Fruit fly (Drosophila melanogaster) whole organism, embryonic: ENCODE results near the gene Gr2a.
A peak's percentile ranks its signal among the peaks of the same experiment; 100 is the strongest.

ENCODE experiments used
- CG1024 ChIP-seq: fragments of 200-800 bp; sonication (Bioruptor generic); IDR thresholded peaks from 2 replicates; pipeline ENCODE4 v1.3.6; 2022; ENCODE audit warnings: missing biosample characterization, missing genetic modification characterization
- CG11456 ChIP-seq: fragments of 200-800 bp; sonication (Bioruptor generic); IDR thresholded peaks from 3 replicates; pipeline ENCODE4 v1.3.6; 2022; ENCODE audit warnings: missing biosample characterization, missing genetic modification characterization
- CG12299 ChIP-seq: fragments of 200-800 bp; sonication (Bioruptor generic); optimal IDR thresholded peaks from 2 replicates; lab custom pipeline; 2018; ENCODE audit warnings: missing biosample characterization, mild to moderate bottlenecking, missing genetic modification characterization
- CG13624 ChIP-seq: fragments of 200-800 bp; sonication (Bioruptor generic); optimal IDR thresholded peaks from 2 replicates; lab custom pipeline; 2016; ENCODE audit warnings: missing biosample characterization, missing genetic modification characterization
- CG17361 ChIP-seq: fragments of 200-800 bp; sonication (Bioruptor generic); IDR thresholded peaks from 3 replicates; pipeline ENCODE4 v1.3.6; 2022; ENCODE audit warnings: missing biosample characterization, missing genetic modification characterization
- CG17829 ChIP-seq: fragments of 200-800 bp; optimal IDR thresholded peaks from 2 replicates; lab custom pipeline; 2019; ENCODE audit warnings: missing biosample characterization, mild to moderate bottlenecking, missing genetic modification characterization, moderate library complexity
- CG2202 ChIP-seq: fragments of 200-800 bp; sonication (Bioruptor generic); optimal IDR thresholded peaks from 2 replicates; lab custom pipeline; 2018; ENCODE audit warnings: missing biosample characterization, mild to moderate bottlenecking, missing genetic modification characterization
- CG34224 ChIP-seq: fragments of 200-800 bp; sonication (Bioruptor generic); IDR thresholded peaks from 3 replicates; pipeline ENCODE4 v1.3.6; 2022; ENCODE audit warnings: missing biosample characterization, missing genetic modification characterization; ENCODE audit not compliant: partially characterized antibody
- CG3847 ChIP-seq: fragments of 200-800 bp; sonication (Bioruptor generic); IDR thresholded peaks from 2 replicates; pipeline ENCODE4 v1.3.6; 2022; ENCODE audit warnings: missing biosample characterization, missing genetic modification characterization
- CG42726 ChIP-seq: fragments of 200-800 bp; sonication (Bioruptor generic); IDR thresholded peaks from 2 replicates; pipeline ENCODE4 v1.3.6; 2022; ENCODE audit warnings: missing biosample characterization, missing genetic modification characterization; ENCODE audit not compliant: partially characterized antibody
- CG4328 ChIP-seq: fragments of 200-800 bp; sonication (Bioruptor generic); optimal IDR thresholded peaks from 3 replicates; lab custom pipeline; 2017; ENCODE audit warnings: missing biosample characterization, missing genetic modification reagents, missing genetic modification characterization
- CG6175 ChIP-seq: fragments of 200-800 bp; sonication (Bioruptor generic); IDR thresholded peaks from 3 replicates; pipeline ENCODE4 v1.3.6; 2022; ENCODE audit warnings: missing biosample characterization, missing genetic modification characterization
- CG7928 ChIP-seq: fragments of 200-800 bp; sonication (Bioruptor generic); optimal IDR thresholded peaks from 2 replicates; lab custom pipeline; 2017; ENCODE audit warnings: missing biosample characterization, mild to moderate bottlenecking, missing genetic modification characterization
- CG8281 ChIP-seq: fragments of 200-800 bp; sonication (Bioruptor generic); optimal IDR thresholded peaks from 2 replicates; lab custom pipeline; 2018; ENCODE audit warnings: missing biosample characterization, mild to moderate bottlenecking, missing genetic modification characterization, moderate library complexity
- CTCF ChIP-seq: fragments of 200-800 bp; sonication (Bioruptor generic); optimal IDR thresholded peaks from 2 replicates; lab custom pipeline; 2017; ENCODE audit warnings: missing biosample characterization, mild to moderate bottlenecking, missing genetic modification characterization, moderate library complexity
- D ChIP-seq, 2 experiments: fragments of 200-800 bp in 1 of 2; fragments of >200 bp in 1 of 2; sonication (Bioruptor generic) in 1 of 2; optimal IDR thresholded peaks; 2 replicates in 1 of 2; 3 replicates in 1 of 2; lab custom pipeline; 2017; ENCODE audit warnings: mild to moderate bottlenecking in 1 of 2, missing biosample characterization in 1 of 2, missing genetic modification characterization in 1 of 2, missing genetic modification reagents in 1 of 2
- Dad ChIP-seq: fragments of 200-800 bp; sonication (Bioruptor generic); optimal IDR thresholded peaks from 3 replicates; lab custom pipeline; 2016; ENCODE audit warnings: missing biosample characterization, missing genetic modification characterization
- Dll ChIP-seq: fragments of 200-800 bp; sonication (Bioruptor generic); IDR thresholded peaks from 4 replicates; pipeline ENCODE4 v1.3.6; 2022; ENCODE audit warnings: missing biosample characterization, missing genetic modification characterization; ENCODE audit not compliant: partially characterized antibody
- Drgx ChIP-seq: fragments of 200-800 bp; sonication (Bioruptor generic); IDR thresholded peaks from 2 replicates; pipeline ENCODE4 v1.3.6; 2022; ENCODE audit warnings: missing biosample characterization, missing genetic modification characterization
- HHEX ChIP-seq: fragments of 200-800 bp; sonication (Bioruptor generic); optimal IDR thresholded peaks from 3 replicates; lab custom pipeline; 2017; ENCODE audit warnings: missing biosample characterization, mild to moderate bottlenecking, missing genetic modification characterization, missing genetic modification reagents
- Hr78 ChIP-seq, 2 experiments: fragments of 200-800 bp in 1 of 2; fragments of >200 bp in 1 of 2; sonication (Bioruptor generic) in 1 of 2; optimal IDR thresholded peaks; 2 replicates each; lab custom pipeline; 2017 to 2019; ENCODE audit warnings: missing biosample characterization in 2 of 2, missing genetic modification characterization in 2 of 2, mild to moderate bottlenecking in 1 of 2, moderate library complexity in 1 of 2
- Mes4 ChIP-seq: fragments of 200-800 bp; sonication (Bioruptor generic); optimal IDR thresholded peaks from 2 replicates; lab custom pipeline; 2016; ENCODE audit warnings: missing biosample characterization, missing genetic modification characterization
- NC2α ChIP-seq: fragments of 200-800 bp; sonication (Bioruptor generic); optimal IDR thresholded peaks from 2 replicates; lab custom pipeline; 2016; ENCODE audit warnings: missing biosample characterization, missing genetic modification characterization
- NC2β ChIP-seq: fragments of 200-800 bp; sonication (Bioruptor generic); optimal IDR thresholded peaks from 2 replicates; lab custom pipeline; 2016; ENCODE audit warnings: missing biosample characterization, missing genetic modification characterization
- NFAT ChIP-seq: fragments of 200-800 bp; sonication (Bioruptor generic); IDR thresholded peaks from 2 replicates; pipeline ENCODE4 v1.3.6; 2022; ENCODE audit warnings: missing biosample characterization, missing genetic modification characterization
- PHDP ChIP-seq: fragments of 200-800 bp; sonication (Bioruptor generic); optimal IDR thresholded peaks from 3 replicates; lab custom pipeline; 2018; ENCODE audit warnings: missing biosample characterization, mild to moderate bottlenecking, missing genetic modification characterization, moderate library complexity
- Side ChIP-seq: fragments of 200-800 bp; sonication (Bioruptor generic); optimal IDR thresholded peaks from 2 replicates; lab custom pipeline; 2016; ENCODE audit warnings: missing biosample characterization, missing genetic modification characterization
- Sox100B ChIP-seq: fragments of 200-800 bp; sonication (Bioruptor generic); optimal IDR thresholded peaks from 3 replicates; lab custom pipeline; 2018; ENCODE audit warnings: missing biosample characterization, mild to moderate bottlenecking, missing genetic modification characterization
- ap ChIP-seq: fragments of 200-800 bp; sonication (Bioruptor generic); IDR thresholded peaks from 2 replicates; pipeline ENCODE4 v1.3.6; 2022; ENCODE audit warnings: missing biosample characterization, missing genetic modification characterization
- ara ChIP-seq: fragments of 200-800 bp; sonication (Bioruptor generic); IDR thresholded peaks from 2 replicates; pipeline ENCODE4 v1.3.6; 2022; ENCODE audit warnings: missing biosample characterization, missing genetic modification characterization
- bigmax ChIP-seq: fragments of 200-800 bp; sonication (Bioruptor generic); optimal IDR thresholded peaks from 2 replicates; lab custom pipeline; 2018; ENCODE audit warnings: missing biosample characterization, mild to moderate bottlenecking, missing genetic modification characterization
- crc ChIP-seq: fragments of 200-800 bp; sonication (Bioruptor generic); optimal IDR thresholded peaks from 2 replicates; lab custom pipeline; 2016; ENCODE audit warnings: missing biosample characterization, missing genetic modification characterization
- crol ChIP-seq: fragments of 200-800 bp; sonication (Bioruptor generic); IDR thresholded peaks from 2 replicates; pipeline ENCODE4 v1.3.6; 2022; ENCODE audit warnings: missing biosample characterization, missing genetic modification characterization
- dan ChIP-seq: fragments of 200-800 bp; sonication (Bioruptor generic); IDR thresholded peaks from 2 replicates; pipeline ENCODE4 v1.3.6; 2022; ENCODE audit warnings: missing biosample characterization, missing genetic modification characterization
- dati ChIP-seq: fragments of 200-800 bp; sonication (Bioruptor generic); IDR thresholded peaks from 2 replicates; pipeline ENCODE4 v1.3.6; 2022; ENCODE audit warnings: missing biosample characterization, missing genetic modification characterization
- dysf ChIP-seq: fragments of 200-800 bp; sonication (Bioruptor generic); IDR thresholded peaks from 3 replicates; pipeline ENCODE4 v1.3.6; 2022; ENCODE audit warnings: missing biosample characterization, missing genetic modification characterization
- ewg ChIP-seq: fragments of 200-800 bp; sonication (Bioruptor generic); optimal IDR thresholded peaks from 3 replicates; lab custom pipeline; 2017; ENCODE audit warnings: mild to moderate bottlenecking, missing biosample characterization, missing genetic modification reagents, missing genetic modification characterization
- jumu ChIP-seq: fragments of 200-800 bp; sonication (Bioruptor generic); optimal IDR thresholded peaks from 3 replicates; lab custom pipeline; 2016; ENCODE audit warnings: missing biosample characterization, missing genetic modification characterization
- lilli ChIP-seq: fragments of 200-800 bp; sonication (Bioruptor generic); optimal IDR thresholded peaks from 3 replicates; lab custom pipeline; 2016; ENCODE audit warnings: missing biosample characterization, missing genetic modification characterization
- nau ChIP-seq: fragments of 200-800 bp; sonication (Bioruptor generic); optimal IDR thresholded peaks from 3 replicates; lab custom pipeline; 2017; ENCODE audit warnings: missing biosample characterization, mild to moderate bottlenecking, missing genetic modification characterization, missing genetic modification reagents
- nom ChIP-seq: fragments of 200-800 bp; sonication (Bioruptor generic); optimal IDR thresholded peaks from 2 replicates; lab custom pipeline; 2017; ENCODE audit warnings: missing biosample characterization, missing genetic modification characterization, mild to moderate bottlenecking, moderate library complexity, missing genetic modification reagents
- pb ChIP-seq: fragments of 200-800 bp; sonication (Bioruptor generic); optimal IDR thresholded peaks from 3 replicates; lab custom pipeline; 2016; ENCODE audit warnings: missing biosample characterization, missing genetic modification characterization
- pho ChIP-seq: fragments of 200-800 bp; sonication (Bioruptor generic); optimal IDR thresholded peaks from 2 replicates; lab custom pipeline; 2016; ENCODE audit warnings: missing biosample characterization, missing genetic modification characterization
- salm ChIP-seq: fragments of 200-800 bp; sonication (Bioruptor generic); optimal IDR thresholded peaks from 2 replicates; lab custom pipeline; 2018; ENCODE audit warnings: missing biosample characterization, mild to moderate bottlenecking, missing genetic modification characterization
- sd ChIP-seq: fragments of 200-800 bp; sonication (Bioruptor generic); optimal IDR thresholded peaks from 3 replicates; lab custom pipeline; 2018; ENCODE audit warnings: missing biosample characterization, mild to moderate bottlenecking, missing genetic modification characterization, moderate library complexity
- tio ChIP-seq: fragments of 200-800 bp; sonication (Bioruptor generic); optimal IDR thresholded peaks from 2 replicates; lab custom pipeline; 2017; ENCODE audit warnings: missing biosample characterization, missing genetic modification characterization, inconsistent platforms
- tll ChIP-seq, 2 experiments: fragments of 200-800 bp in 1 of 2; fragments of >200 bp in 1 of 2; sonication (Bioruptor generic) in 1 of 2; optimal IDR thresholded peaks; 2 replicates each; lab custom pipeline; 2017 to 2019; ENCODE audit warnings: missing biosample characterization in 2 of 2, missing genetic modification characterization in 2 of 2, mild to moderate bottlenecking in 1 of 2, moderate library complexity in 1 of 2
- unc-4 ChIP-seq: fragments of 200-800 bp; sonication (Bioruptor generic); IDR thresholded peaks from 2 replicates; pipeline ENCODE4 v1.3.6; 2022; ENCODE audit warnings: missing biosample characterization, missing genetic modification characterization; ENCODE audit not compliant: partially characterized antibody
- usp ChIP-seq: fragments of >200 bp; optimal IDR thresholded peaks from 2 replicates; lab custom pipeline; 2017; ENCODE audit warnings: missing biosample characterization, missing genetic modification characterization
- wek ChIP-seq: fragments of 200-800 bp; sonication (Bioruptor generic); optimal IDR thresholded peaks from 3 replicates; lab custom pipeline; 2018; ENCODE audit warnings: missing biosample characterization, mild to moderate bottlenecking, missing genetic modification characterization, moderate library complexity
- yki ChIP-seq: fragments of >200 bp; optimal IDR thresholded peaks from 3 replicates; lab custom pipeline; 2018

Gene Gr2a

DNA sequence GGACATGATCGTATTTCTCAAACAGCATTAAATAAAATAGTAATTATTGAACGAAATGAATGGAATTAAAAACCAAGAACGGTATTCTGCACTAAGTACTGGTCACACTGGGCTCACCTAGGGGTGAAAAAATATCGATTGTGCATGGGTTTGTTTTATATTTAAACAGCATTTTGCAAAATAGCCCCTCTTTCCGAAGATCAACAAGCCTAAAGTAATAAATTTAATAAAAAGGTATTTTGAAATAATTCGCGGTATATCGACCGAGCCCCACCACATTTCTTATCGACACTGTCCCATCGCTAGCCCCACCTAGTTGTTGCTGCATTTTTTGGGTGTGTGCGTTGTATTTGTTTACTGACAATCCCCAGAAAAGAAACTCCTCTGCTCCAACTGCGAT lies 18.3 kb downstream of the Gr2a start, which contains the start of gene pck (continued):
- TF ChIP-seq ara (GFP tag; lab: Robert Waterston, UW) (peak; percentile 65), NFAT (GFP tag; lab: Robert Waterston, UW) (peak; percentile 59), dan (GFP tag; lab: Robert Waterston, UW) (no peak), sd (tag; lab: Kevin White, UChicago) (peak; percentile 56), CG2202 (tag; lab: Kevin White, UChicago) (peak; percentile 53), Hr78 (GFP tag; optimal IDR thresholded peaks at IDR 0.05; lab: Kevin White, UChicago) (no peak), dysf (peak; percentile 51; the same call in 1 of the 3 replicates), CG34224 (GFP tag; lab: Robert Waterston, UW) (peak; percentile 65), Side (peak; percentile 77), CG7928 (GFP tag; lab: Kevin White, UChicago) (peak; percentile 8), CG17361 (peak; percentile 48; the same call in 1 of the 3 replicates), wek (GFP tag; lab: Kevin White, UChicago) (peak; percentile 18), jumu (GFP tag; lab: Kevin White, UChicago) (peak; percentile 50), CG11456 (GFP tag; lab: Robert Waterston, UW) (no peak), usp (GFP tag; lab: Kevin White, UChicago) (no peak), crol (GFP tag; lab: Robert Waterston, UW) (no peak), CG3847 (GFP tag; lab: Robert Waterston, UW) (0 out of 2 replicates have a peak, but pooled peaks have one; percentile 26), nau (GFP tag; lab: Kevin White, UChicago) (no peak), lilli (GFP tag; lab: Kevin White, UChicago) (peak; percentile 85), Mes4 (GFP tag; lab: Kevin White, UChicago) (peak; percentile 35), tll (GFP tag; optimal IDR thresholded peaks at IDR 0.05; lab: Kevin White, UChicago) (no peak), unc-4 (peak; percentile 60), tio (GFP tag; lab: Kevin White, UChicago) (no peak), CG1024 (GFP tag; lab: Robert Waterston, UW) (peak; percentile 56), PHDP (tag; lab: Kevin White, UChicago) (peak; percentile 40), Dad (GFP tag; lab: Kevin White, UChicago) (peak; percentile 62), nom (GFP tag; lab: Kevin White, UChicago) (peak; percentile 13), dati (GFP tag; lab: Robert Waterston, UW) (0 out of 2 replicates have a peak, but pooled peaks have one; percentile 20), CTCF (peak; percentile 26), CG6175 (GFP tag; lab: Robert Waterston, UW) (no peak), CG8281 (tag; lab: Kevin White, UChicago) (no peak), Sox100B (GFP tag; lab: Kevin White, UChicago) (no peak), ewg (GFP tag; lab: Kevin White, UChicago) (peak; percentile 36), NC2β (GFP tag; lab: Kevin White, UChicago) (peak; percentile 71), pb (GFP tag; lab: Kevin White, UChicago) (no peak), Drgx (peak; percentile 27; the same call in 1 of the 2 replicates), CG4328 (GFP tag; lab: Kevin White, UChicago) (no peak), bigmax (no peak), crc (GFP tag; lab: Kevin White, UChicago) (peak; percentile 37), CG12299 (tag; lab: Kevin White, UChicago) (peak; percentile 24), HHEX (GFP tag; lab: Kevin White, UChicago) (peak; percentile 6), NC2α (GFP tag; lab: Kevin White, UChicago) (no peak), ap (GFP tag; lab: Robert Waterston, UW) (no peak), CG13624 (GFP tag; lab: Kevin White, UChicago) (peak; percentile 4), CG17829 (tag; lab: Kevin White, UChicago) (peak; percentile 67), Dll (peak; percentile 60; the same call in 2 of the 4 replicates), CG42726 (no peak), yki (lab: Kevin White, UChicago) (no peak), D (optimal IDR thresholded peaks at IDR 0.05; lab: Kevin White, UChicago) (no peak), D (GFP tag; optimal IDR thresholded peaks at IDR 0.05; lab: Kevin White, UChicago) (no peak), salm (tag; lab: Kevin White, UChicago) (peak; percentile 5), pho (GFP tag; lab: Kevin White, UChicago) (peak; percentile 68)
